Worm (Caenorhabditis elegans) whole organism, young adult: Measurements from ENCODE around the gene clec-227.
A peak's percentile ranks its signal among the peaks of the same experiment; 100 is the strongest.

ENCODE experiments used
- F39B2.1 ChIP-seq: fragments of 200-800 bp; sonication (Bioruptor generic); IDR thresholded peaks from 2 replicates; pipeline ENCODE4 v1.3.6; 2022; ENCODE audit warnings: missing genetic modification reagents, missing genetic modification characterization, missing compliant biosample characterization
- F57C9.4 ChIP-seq: sonication (generic microtip); optimal IDR thresholded peaks from 2 replicates; lab custom pipeline; 2017; ENCODE audit warnings: mild to moderate bottlenecking, missing genetic modification characterization, missing compliant biosample characterization
- Y67H2A.10 ChIP-seq: fragments of 200-800 bp; sonication (Bioruptor generic); conservative IDR thresholded peaks from 2 replicates; pipeline ENCODE4 v1.3.6; 2022; ENCODE audit warnings: missing genetic modification reagents, missing genetic modification characterization, missing compliant biosample characterization
- Y95B8A.8 ChIP-seq: fragments of 200-800 bp; sonication (Bioruptor generic); IDR thresholded peaks from 2 replicates; pipeline ENCODE4 v1.3.6; 2022; ENCODE audit warnings: missing genetic modification reagents, missing genetic modification characterization, missing compliant biosample characterization
- ama-1 ChIP-seq, 3 experiments: fragments of 150-350 bp in 1 of 3; sonication (generic microtip) in 2 of 3; optimal IDR thresholded peaks; 2 replicates each; lab custom pipeline; 2014 to 2018; ENCODE audit warnings: missing biosample characterization in 2 of 3, missing genetic modification characterization in 2 of 3, missing genetic modification reagents in 2 of 3
- ccch-3 ChIP-seq: fragments of 200-800 bp; sonication (Bioruptor generic); optimal IDR thresholded peaks from 2 replicates; lab custom pipeline; 2018; ENCODE audit warnings: mild to moderate bottlenecking, missing genetic modification characterization, missing compliant biosample characterization
- egl-18 ChIP-seq: fragments of 200-800 bp; sonication (Bioruptor generic); IDR thresholded peaks from 2 replicates; pipeline ENCODE4 v1.3.6; 2022; ENCODE audit warnings: missing genetic modification reagents, missing genetic modification characterization, missing compliant biosample characterization
- hmg-20 ChIP-seq: fragments of 200-800 bp; sonication (Bioruptor generic); IDR thresholded peaks from 2 replicates; pipeline ENCODE4 v1.3.6; 2022; ENCODE audit warnings: missing genetic modification reagents, missing genetic modification characterization, missing compliant biosample characterization
- lag-1 ChIP-seq: fragments of 200-800 bp; sonication (Bioruptor generic); IDR thresholded peaks from 2 replicates; pipeline ENCODE4 v1.3.6; 2022; ENCODE audit warnings: missing genetic modification reagents, missing genetic modification characterization, missing compliant biosample characterization
- mcd-1 ChIP-seq: fragments of 200-800 bp; sonication (Bioruptor generic); IDR thresholded peaks from 2 replicates; pipeline ENCODE4 v1.3.6; 2022; ENCODE audit warnings: missing genetic modification reagents, missing genetic modification characterization, missing compliant biosample characterization
- nhr-120 ChIP-seq: fragments of 200-800 bp; sonication (Bioruptor generic); IDR thresholded peaks from 2 replicates; pipeline ENCODE4 v1.3.6; 2022; ENCODE audit warnings: missing genetic modification characterization, missing compliant biosample characterization
- pbrm-1 ChIP-seq: fragments of 200-800 bp; sonication (Bioruptor generic); IDR thresholded peaks from 2 replicates; pipeline ENCODE4 v1.3.6; 2022; ENCODE audit warnings: missing genetic modification reagents, missing genetic modification characterization, missing compliant biosample characterization

DNA sequence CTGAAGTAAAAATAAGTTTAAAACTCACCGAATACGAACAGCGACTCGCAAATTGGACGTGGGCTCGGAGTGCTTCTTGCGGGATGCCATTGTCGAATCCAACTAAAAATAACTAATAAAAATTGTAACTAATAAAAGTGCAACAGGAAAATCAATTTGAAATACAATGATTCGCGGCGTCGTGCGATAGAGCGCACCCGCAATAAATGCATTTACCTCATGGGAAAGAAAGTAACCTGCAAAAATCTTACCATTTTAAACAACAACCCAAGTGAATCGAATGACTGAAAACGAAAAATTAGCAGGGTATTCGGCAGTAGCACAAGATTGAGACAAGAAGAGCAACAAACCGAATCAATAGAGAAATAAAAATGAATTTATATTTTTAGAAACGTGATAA lies 15.7 kb upstream of the clec-227 start, which contains the start of gene bmk-1:
- TF ChIP-seq Y95B8A.8 (GFP tag; lab: Robert Waterston, UW) (no peak), F57C9.4 (no peak), hmg-20 (no peak), egl-18 (GFP tag; lab: Robert Waterston, UW) (no peak), F39B2.1 (GFP tag; lab: Robert Waterston, UW) (no peak), Y67H2A.10 (GFP tag; lab: Robert Waterston, UW) (no peak), ama-1 (optimal IDR thresholded peaks at IDR 0.05; lab: Kevin White, UChicago) (no peak), ama-1 (GFP tag; optimal IDR thresholded peaks at IDR 0.05; lab: Kevin White, UChicago) (no peak), nhr-120 (GFP tag; lab: Robert Waterston, UW) (no peak), ccch-3 (GFP tag; lab: Kevin White, UChicago) (no peak), pbrm-1 (no peak), mcd-1 (peak; percentile 6; the same call in 1 of the 2 replicates), lag-1 (GFP tag; lab: Robert Waterston, UW) (no peak)
